Worm (Caenorhabditis elegans): ENCODE measurements around the gene clec-144.

Gene clec-144

DNA sequence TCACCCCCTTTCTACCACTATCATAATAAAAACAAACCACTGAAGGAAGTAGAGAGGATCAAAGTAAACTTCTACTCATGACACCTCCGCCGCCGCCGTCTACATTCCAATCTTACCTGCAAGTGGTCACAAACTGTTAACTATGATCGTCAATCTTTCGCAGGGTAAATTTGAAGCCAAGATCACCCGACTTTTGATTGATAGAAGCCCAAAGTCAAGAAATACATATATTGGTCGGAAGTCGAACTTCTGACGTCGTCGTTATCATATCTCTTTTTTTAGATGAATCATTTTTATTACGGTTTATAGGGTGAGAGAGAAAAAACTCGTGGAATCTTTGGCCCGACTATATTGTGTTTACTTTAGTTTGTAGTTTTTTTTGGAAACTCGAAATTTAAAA, 6.0 kb upstream of the clec-144 start:
- TF ChIP-seq lin-14 (GFP tag; optimal IDR thresholded peaks at IDR 0.05): peak; percentile 80
- TF ChIP-seq blmp-1 (tag; optimal IDR thresholded peaks at IDR 0.05): peak; percentile 47
- peak; percentile 96 for TF ChIP-seq nhr-85 (tag)
- TF ChIP-seq swsn-7 (tag; optimal IDR thresholded peaks at IDR 0.05): no peak
- no peak for TF ChIP-seq skn-1 (tag; optimal IDR thresholded peaks at IDR 0.05)
- TF ChIP-seq snu-23 (GFP tag; optimal IDR thresholded peaks at IDR 0.05): peak; percentile 13
- peak in 1 of 2 experiments; percentile 17 for TF ChIP-seq lin-35 (GFP tag; optimal IDR thresholded peaks at IDR 0.05)
- peak in 1 of 2 experiments; percentile 28 for TF ChIP-seq lsy-2 (tag; optimal IDR thresholded peaks at IDR 0.05)
- peak; percentile 41 for TF ChIP-seq tbx-2 (tag; optimal IDR thresholded peaks at IDR 0.05)
- peak; percentile 17 for TF ChIP-seq nhr-90 (tag; optimal IDR thresholded peaks at IDR 0.05; ENCODE audit: poor library complexity)
- TF ChIP-seq nhr-71 (tag; optimal IDR thresholded peaks at IDR 0.05): peak; percentile 76
- TF ChIP-seq nhr-19 (GFP tag; conservative IDR thresholded peaks at IDR 0.05): peak; percentile 24; the same call in 1 of the 2 replicates
- TF ChIP-seq nhr-20 (tag; optimal IDR thresholded peaks at IDR 0.05): peak; percentile 81
- no peak for TF ChIP-seq nhr-84 (tag; optimal IDR thresholded peaks at IDR 0.05)
- TF ChIP-seq fkh-10 (GFP tag; optimal IDR thresholded peaks at IDR 0.05): no peak
- no peak for TF ChIP-seq ceh-82 (tag; optimal IDR thresholded peaks at IDR 0.05)
- TF ChIP-seq fkh-8 (tag; optimal IDR thresholded peaks at IDR 0.05): no peak
- TF ChIP-seq efl-1 (optimal IDR thresholded peaks at IDR 0.05): no peak
- TF ChIP-seq efl-1 (GFP tag; optimal IDR thresholded peaks at IDR 0.05 in 1 of 2): peak in 1 of 2 experiments; percentile 72
- TF ChIP-seq nhr-47 (tag; optimal IDR thresholded peaks at IDR 0.05): peak; percentile 25
- TF ChIP-seq elt-3 (tag; optimal IDR thresholded peaks at IDR 0.05): peak in 4 of 6 experiments; percentile 66 to 93 (median 67)

- no peak for TF ChIP-seq irx-1 (tag; optimal IDR thresholded peaks at IDR 0.05)
- TF ChIP-seq lsy-2 (tag; optimal IDR thresholded peaks at IDR 0.05): peak in 1 of 2 experiments; percentile 24
- peak; percentile 83 for TF ChIP-seq lin-14 (GFP tag; optimal IDR thresholded peaks at IDR 0.05)
- TF ChIP-seq mdl-1 (tag; optimal IDR thresholded peaks at IDR 0.05): peak in 1 of 2 experiments; percentile 27
- TF ChIP-seq mep-1 (tag; optimal IDR thresholded peaks at IDR 0.05): no peak
- TF ChIP-seq elt-3 (tag; optimal IDR thresholded peaks at IDR 0.05): peak in 5 of 6 experiments; percentile 27 to 90 (median 68)
- peak; percentile 49 for TF ChIP-seq snu-23 (GFP tag; optimal IDR thresholded peaks at IDR 0.05)
- TF ChIP-seq sup-37 (GFP tag; optimal IDR thresholded peaks at IDR 0.05): no peak
- TF ChIP-seq mab-9 (GFP tag; IDR thresholded peaks at IDR 0.05): no peak
- no peak for TF ChIP-seq ceh-88 (GFP tag; IDR thresholded peaks at IDR 0.05)
- TF ChIP-seq hpl-2 (GFP tag; optimal IDR thresholded peaks at IDR 0.05): no peak
- TF ChIP-seq C04F5.9 (tag; optimal IDR thresholded peaks at IDR 0.05): no peak
- no peak for TF ChIP-seq pag-3 (tag; optimal IDR thresholded peaks at IDR 0.05; ENCODE audit: borderline replicate concordance, insufficient read depth)
- peak; percentile 62 for TF ChIP-seq nhr-19 (GFP tag; conservative IDR thresholded peaks at IDR 0.05)
- TF ChIP-seq nhr-11 (tag; optimal IDR thresholded peaks at IDR 0.05): no peak
- TF ChIP-seq elt-2 (tag; optimal IDR thresholded peaks at IDR 0.05): peak; percentile 78
- TF ChIP-seq unc-30 (tag; optimal IDR thresholded peaks at IDR 0.05): no peak
- TF ChIP-seq tbx-2 (tag; optimal IDR thresholded peaks at IDR 0.05): peak; percentile 52
- no peak for TF ChIP-seq egl-13 (tag; optimal IDR thresholded peaks at IDR 0.05)
- TF ChIP-seq lir-3 (tag; optimal IDR thresholded peaks at IDR 0.05; ENCODE audit: poor library complexity): no peak
- TF ChIP-seq zip-4 (GFP tag; optimal IDR thresholded peaks at IDR 0.05): no peak
- no peak for TF ChIP-seq swsn-7 (tag; optimal IDR thresholded peaks at IDR 0.05)
- peak; percentile 75 for TF ChIP-seq blmp-1 (tag; optimal IDR thresholded peaks at IDR 0.05)
- peak in 1 of 2 experiments; percentile 52 for TF ChIP-seq lin-35 (GFP tag; optimal IDR thresholded peaks at IDR 0.05)
- peak; percentile 19 for TF ChIP-seq mef-2 (tag; optimal IDR thresholded peaks at IDR 0.05)
- TF ChIP-seq unc-98 (GFP tag; IDR thresholded peaks at IDR 0.05): no peak
- no peak for TF ChIP-seq pqm-1 (tag; optimal IDR thresholded peaks at IDR 0.05)
- no peak for TF ChIP-seq sptf-1 (tag; optimal IDR thresholded peaks at IDR 0.05)
- no peak for TF ChIP-seq Y116A8C.19 (tag; optimal IDR thresholded peaks at IDR 0.05; ENCODE audit: borderline replicate concordance)
- no peak for TF ChIP-seq unc-86 (tag; optimal IDR thresholded peaks at IDR 0.05)
- no peak for TF ChIP-seq xbp-1 (tag; optimal IDR thresholded peaks at IDR 0.05)
- TF ChIP-seq ama-1 (optimal IDR thresholded peaks at IDR 0.05): no peak
- no peak for TF ChIP-seq ceh-90 (tag; optimal IDR thresholded peaks at IDR 0.05)
- TF ChIP-seq dsc-1 (tag; optimal IDR thresholded peaks at IDR 0.05): no peak
- no peak for TF ChIP-seq nhr-77 (tag; optimal IDR thresholded peaks at IDR 0.05)
- no peak for TF ChIP-seq skn-1 (tag; optimal IDR thresholded peaks at IDR 0.05)
- TF ChIP-seq nhr-85 (tag): peak; percentile 98
- no peak for TF ChIP-seq ceh-63 (GFP tag; optimal IDR thresholded peaks at IDR 0.05)
- no peak for TF ChIP-seq nhr-76 (tag; optimal IDR thresholded peaks at IDR 0.05)
Measured at ce11 chrII:11836554-11837218, 4.3 kb upstream of the clec-144 start.
